Worm (Caenorhabditis elegans): ENCODE measurements around the gene slc-17.4.

Gene slc-17.4

ce11 chrIV:17262385-17262784 is 29.1 kb downstream of the slc-17.4 start, which contains the start of gene ZK550.6:
TSS of gene ZK550.6 (minus strand) at chrIV:17262485.
- TF ChIP-seq elt-3 (tag; optimal IDR thresholded peaks at IDR 0.05) (no peak), R02D3.7 (tag; optimal IDR thresholded peaks at IDR 0.05) (no peak), mml-1 (tag; optimal IDR thresholded peaks at IDR 0.05) (no peak), fkh-2 (tag; optimal IDR thresholded peaks at IDR 0.05) (no peak), daf-12 (tag; optimal IDR thresholded peaks at IDR 0.05) (no peak), ztf-4 (tag; optimal IDR thresholded peaks at IDR 0.05) (no peak), nhr-11 (tag; optimal IDR thresholded peaks at IDR 0.05) (no peak)

DNA sequence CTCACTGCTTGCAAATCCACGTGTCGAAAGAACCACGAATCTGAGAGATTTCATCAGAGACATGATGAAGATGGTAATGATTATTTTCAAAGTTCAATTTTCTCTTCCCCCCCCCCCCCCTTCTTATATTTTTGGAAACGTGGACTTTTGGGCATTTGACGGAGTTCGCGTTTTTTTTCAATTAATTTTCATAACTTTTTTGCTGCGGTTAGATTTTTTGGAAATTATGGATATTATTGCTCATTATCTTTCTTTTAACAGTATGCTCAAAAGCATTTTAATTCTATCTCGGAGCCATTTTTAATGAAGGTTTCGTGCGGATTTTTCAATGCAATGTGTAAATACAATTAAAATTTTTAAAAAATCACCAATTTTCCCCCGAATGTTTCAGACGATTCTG is 32.2 kb downstream of the slc-17.4 start, which contains the start of gene phyh-1:
TSS of gene phyh-1 (minus strand) at position 101 of the 400 bp plus-strand sequence.
- TF ChIP-seq ceh-9 (tag; optimal IDR thresholded peaks at IDR 0.05) (no peak), ztf-11 (tag; optimal IDR thresholded peaks at IDR 0.05) (no peak), nhr-77 (tag; optimal IDR thresholded peaks at IDR 0.05) (no peak), nhr-25 (tag; optimal IDR thresholded peaks at IDR 0.05) (no peak), unc-39 (tag; optimal IDR thresholded peaks at IDR 0.05) (no peak), sea-2 (GFP tag; optimal IDR thresholded peaks at IDR 0.05) (no peak), daf-12 (tag; optimal IDR thresholded peaks at IDR 0.05) (no peak), jun-1 (tag; optimal IDR thresholded peaks at IDR 0.05) (no peak), fos-1 (tag; optimal IDR thresholded peaks at IDR 0.05) (no peak), egl-5 (tag; optimal IDR thresholded peaks at IDR 0.05) (no peak), mml-1 (tag; optimal IDR thresholded peaks at IDR 0.05) (no peak), pqm-1 (tag; optimal IDR thresholded peaks at IDR 0.05) (no peak), lin-15B (tag; optimal IDR thresholded peaks at IDR 0.05) (no peak), pha-4 (tag; optimal IDR thresholded peaks at IDR 0.05) (no peak), nhr-237 (tag; optimal IDR thresholded peaks at IDR 0.05) (no peak), lsy-12 (tag; optimal IDR thresholded peaks at IDR 0.05) (no peak), lin-39 (tag; optimal IDR thresholded peaks at IDR 0.05) (no peak)

DNA sequence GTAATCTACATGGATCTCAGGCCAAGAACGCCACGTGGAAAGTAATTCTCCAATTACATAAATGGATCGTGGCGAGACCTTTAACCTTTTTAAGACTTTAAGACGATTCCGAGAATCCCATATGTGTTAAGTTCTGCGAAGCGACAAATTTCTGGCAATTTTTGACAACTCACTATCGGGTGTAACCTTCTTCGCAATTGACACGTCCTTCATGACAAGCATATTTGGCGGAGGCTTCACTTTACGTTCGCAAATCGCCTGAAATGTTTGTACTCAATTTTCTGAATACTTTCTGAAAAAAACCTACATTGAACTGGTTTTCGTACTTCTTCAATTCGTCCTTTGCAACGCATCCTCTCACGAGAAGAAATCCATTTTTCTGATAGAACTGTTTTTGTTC is 32.7 kb downstream of the slc-17.4 start:
- TF ChIP-seq pqm-1 (tag; optimal IDR thresholded peaks at IDR 0.05), result no peak
- TF ChIP-seq nhr-11 (tag; optimal IDR thresholded peaks at IDR 0.05), result no peak
- TF ChIP-seq sea-2 (GFP tag; optimal IDR thresholded peaks at IDR 0.05), result no peak
- no peak for TF ChIP-seq fkh-10 (GFP tag; optimal IDR thresholded peaks at IDR 0.05)
- no peak for TF ChIP-seq lin-15B (tag; optimal IDR thresholded peaks at IDR 0.05)
- TF ChIP-seq nhr-28 (tag; optimal IDR thresholded peaks at IDR 0.05), result no peak
- no peak for TF ChIP-seq aly-2 (tag; optimal IDR thresholded peaks at IDR 0.05)
- TF ChIP-seq nhr-25 (tag; optimal IDR thresholded peaks at IDR 0.05), result no peak
- no peak for TF ChIP-seq elt-2 (tag; optimal IDR thresholded peaks at IDR 0.05)
- TF ChIP-seq nfya-1 (tag; optimal IDR thresholded peaks at IDR 0.05; ENCODE audit: insufficient read depth), result no peak
- no peak for TF ChIP-seq ceh-16 (tag; optimal IDR thresholded peaks at IDR 0.05)
- TF ChIP-seq pha-4 (tag; optimal IDR thresholded peaks at IDR 0.05), result no peak
- no peak for TF ChIP-seq snpc-4 (tag; optimal IDR thresholded peaks at IDR 0.05)
- no peak for TF ChIP-seq egl-27 (tag; optimal IDR thresholded peaks at IDR 0.05)
- no peak for TF ChIP-seq ceh-28 (tag; optimal IDR thresholded peaks at IDR 0.05)
- no peak for TF ChIP-seq fos-1 (tag; optimal IDR thresholded peaks at IDR 0.05)

DNA sequence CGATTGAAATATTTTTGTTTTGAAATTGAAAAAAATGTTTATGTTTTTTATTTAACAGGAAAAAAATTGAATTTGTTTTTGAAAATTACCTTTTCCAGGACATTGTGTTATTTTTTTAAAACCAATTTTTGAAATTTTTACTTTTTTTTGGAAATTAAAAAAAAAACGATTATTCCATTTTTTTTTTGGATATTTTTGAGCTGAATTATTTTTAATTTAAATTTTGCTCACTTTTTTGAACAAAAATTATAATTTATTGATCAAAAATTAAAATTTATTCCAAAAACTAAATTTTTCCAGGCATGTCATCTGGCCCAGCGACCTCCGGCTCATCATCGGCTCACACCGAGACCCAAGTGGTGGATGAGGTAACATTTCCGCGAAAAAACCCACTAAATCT is 36.5 kb downstream of the slc-17.4 start, which contains the start of gene gtf-2E1:
TSS of gene gtf-2E1 (plus strand) at position 301 of the 400 bp plus-strand sequence.
- no peak for TF ChIP-seq eor-1 (tag; optimal IDR thresholded peaks at IDR 0.05)
- no peak for TF ChIP-seq pha-4 (tag; optimal IDR thresholded peaks at IDR 0.05)
- no peak for TF ChIP-seq daf-12 (tag; optimal IDR thresholded peaks at IDR 0.05)
- TF ChIP-seq ztf-11 (tag; optimal IDR thresholded peaks at IDR 0.05), result no peak
- no peak for TF ChIP-seq egl-5 (tag; optimal IDR thresholded peaks at IDR 0.05)
- no peak for TF ChIP-seq elt-2 (tag; optimal IDR thresholded peaks at IDR 0.05)
- TF ChIP-seq jun-1 (tag; optimal IDR thresholded peaks at IDR 0.05), result no peak
- TF ChIP-seq hmg-11 (tag; optimal IDR thresholded peaks at IDR 0.05), result no peak
- no peak for TF ChIP-seq snpc-4 (tag; optimal IDR thresholded peaks at IDR 0.05)
- TF ChIP-seq nhr-76 (tag; optimal IDR thresholded peaks at IDR 0.05), result no peak
- TF ChIP-seq lin-39 (tag; optimal IDR thresholded peaks at IDR 0.05), result no peak
- TF ChIP-seq zag-1 (tag; optimal IDR thresholded peaks at IDR 0.05), result no peak
- TF ChIP-seq unc-39 (tag; optimal IDR thresholded peaks at IDR 0.05), result no peak
- TF ChIP-seq unc-62 (GFP tag; optimal IDR thresholded peaks at IDR 0.05), result no peak
- TF ChIP-seq nhr-28 (tag; optimal IDR thresholded peaks at IDR 0.05), result no peak
- no peak for TF ChIP-seq ceh-16 (tag; optimal IDR thresholded peaks at IDR 0.05)
- TF ChIP-seq lsy-12 (tag; optimal IDR thresholded peaks at IDR 0.05), result no peak
- no peak for TF ChIP-seq R02D3.7 (tag; optimal IDR thresholded peaks at IDR 0.05)
